Worm (Caenorhabditis elegans) whole organism, L3 larva: ENCODE measurements around the gene W04E12.7.

Source experiments
- elt-3 ChIP-seq, 3 experiments: fragments of 150-350 bp in 1 of 3; sonication (generic microtip) in 2 of 3; optimal IDR thresholded peaks; 2 replicates in 2 of 3; 4 replicates in 1 of 3; lab custom pipeline; 2014 to 2017; ENCODE audit warnings: missing biosample characterization in 3 of 3, missing genetic modification characterization in 3 of 3
- lin-39 ChIP-seq: fragments of 150-350 bp; optimal IDR thresholded peaks from 2 replicates; lab custom pipeline; 2018; ENCODE audit warnings: missing biosample characterization, missing genetic modification reagents, missing genetic modification characterization
- pqm-1 ChIP-seq: fragments of 150-350 bp; optimal IDR thresholded peaks from 2 replicates; lab custom pipeline; 2017; ENCODE audit warnings: missing biosample characterization, missing genetic modification characterization, inconsistent platforms
- unc-62 ChIP-seq: fragments of 150-350 bp; sonication (generic microtip); optimal IDR thresholded peaks from 4 replicates; lab custom pipeline; 2014; ENCODE audit warnings: missing biosample characterization, missing genetic modification reagents, missing genetic modification characterization
- zag-1 ChIP-seq: fragments of 150-350 bp; optimal IDR thresholded peaks from 2 replicates; lab custom pipeline; 2014; ENCODE audit warnings: missing biosample characterization, missing genetic modification characterization

ce11 chrV:19730280-19730679, 7.1 kb downstream of the W04E12.7 start, which contains the start of gene Y116F11A.1:
- TF ChIP-seq zag-1 (tag; lab: Kevin White, UChicago) = no peak
- no peak for TF ChIP-seq pqm-1 (tag; lab: Kevin White, UChicago)
- no peak for TF ChIP-seq elt-3 (tag; optimal IDR thresholded peaks at IDR 0.05; lab: Kevin White, UChicago)
- TF ChIP-seq unc-62 = no peak
- no peak for TF ChIP-seq lin-39 (tag; lab: Kevin White, UChicago)
